Worm (Caenorhabditis elegans) whole organism, L4 larva: ENCODE results near the gene lips-10.
"Not testable (repeated sequence)": the region's sequence is repeated elsewhere in the genome, so short reads cannot be mapped to it uniquely, and the experiment has no call there.

Experiments
- F10B5.3 ChIP-seq: sonication (generic microtip); optimal IDR thresholded peaks from 2 replicates; lab custom pipeline; 2016; ENCODE audit warnings: mild to moderate bottlenecking, missing genetic modification characterization, missing compliant biosample characterization
- F49E8.2 ChIP-seq: sonication (generic microtip); optimal IDR thresholded peaks from 2 replicates; lab custom pipeline; 2016; ENCODE audit warnings: missing compliant biosample characterization, mild to moderate bottlenecking, missing genetic modification characterization, borderline replicate concordance
- T20F7.1 ChIP-seq: fragments of 200-800 bp; sonication (Bioruptor generic); optimal IDR thresholded peaks from 2 replicates; lab custom pipeline; 2018; ENCODE audit warnings: mild to moderate bottlenecking, missing genetic modification characterization, missing compliant biosample characterization
- Y75B8A.6 ChIP-seq: fragments of 200-800 bp; sonication (Bioruptor generic); IDR thresholded peaks from 2 replicates; pipeline ENCODE4 v1.3.6; 2022; ENCODE audit warnings: missing genetic modification reagents, missing genetic modification characterization, missing compliant biosample characterization
- aha-1 ChIP-seq: fragments of 150-350 bp; peaks from one replicate; lab custom pipeline; 2014; ENCODE audit warnings: missing biosample characterization, missing genetic modification characterization
- daf-16 ChIP-seq, 3 experiments: sonication (generic microtip); optimal IDR thresholded peaks; 2 replicates each; lab custom pipeline; 2016 to 2017; ENCODE audit warnings: missing genetic modification characterization in 3 of 3, missing genetic modification reagents in 3 of 3, mild to moderate bottlenecking in 2 of 3, missing compliant biosample characterization in 2 of 3, missing biosample characterization in 1 of 3, moderate library complexity in 1 of 3
- daf-19 ChIP-seq: fragments of 200-800 bp; sonication (Bioruptor generic); conservative IDR thresholded peaks from 2 replicates; pipeline ENCODE4 v1.3.6; 2022; ENCODE audit warnings: missing genetic modification characterization, missing compliant biosample characterization
- daf-8 ChIP-seq: fragments of 200-800 bp; sonication (Bioruptor generic); IDR thresholded peaks from 2 replicates; pipeline ENCODE4 v1.3.6; 2022; ENCODE audit warnings: missing genetic modification characterization, missing compliant biosample characterization
- dmd-6 ChIP-seq: fragments of 200-800 bp; sonication (Bioruptor generic); IDR thresholded peaks from 2 replicates; pipeline ENCODE4 v1.3.6; 2022; ENCODE audit warnings: missing genetic modification reagents, missing genetic modification characterization, missing compliant biosample characterization
- duxl-1 ChIP-seq: sonication (generic microtip); optimal IDR thresholded peaks from 2 replicates; lab custom pipeline; 2016; ENCODE audit warnings: mild to moderate bottlenecking, missing genetic modification characterization, moderate library complexity, missing compliant biosample characterization; ENCODE audit not compliant: poor library complexity
- dve-1 ChIP-seq: sonication (generic microtip); optimal IDR thresholded peaks from 2 replicates; lab custom pipeline; 2017; ENCODE audit warnings: antibody characterized with exemption, mild to moderate bottlenecking, missing genetic modification characterization, missing compliant biosample characterization; ENCODE audit not compliant: insufficient read depth
- egl-27 ChIP-seq: sonication (generic microtip); optimal IDR thresholded peaks from 3 replicates; lab custom pipeline; 2017; ENCODE audit warnings: missing biosample characterization, missing genetic modification reagents, missing genetic modification characterization
- fkh-10 ChIP-seq: fragments of 150-350 bp; optimal IDR thresholded peaks from 2 replicates; lab custom pipeline; 2014; ENCODE audit warnings: missing biosample characterization, missing genetic modification reagents, missing genetic modification characterization
- gei-8 ChIP-seq: fragments of 200-800 bp; sonication (Bioruptor generic); optimal IDR thresholded peaks from 2 replicates; lab custom pipeline; 2018; ENCODE audit warnings: mild to moderate bottlenecking, missing genetic modification characterization, missing compliant biosample characterization
- hlh-11 ChIP-seq: fragments of 200-800 bp; sonication (Bioruptor generic); optimal IDR thresholded peaks from 2 replicates; lab custom pipeline; 2018; ENCODE audit warnings: mild to moderate bottlenecking, missing genetic modification characterization, missing compliant biosample characterization
- hlh-30 ChIP-seq: sonication (generic microtip); optimal IDR thresholded peaks from 2 replicates; lab custom pipeline; 2017; ENCODE audit warnings: antibody characterized with exemption, mild to moderate bottlenecking, missing genetic modification characterization, missing compliant biosample characterization; ENCODE audit not compliant: insufficient read depth
- hmg-1.1 ChIP-seq: fragments of 200-800 bp; sonication (Bioruptor generic); IDR thresholded peaks from 2 replicates; pipeline ENCODE4 v1.3.6; 2022; ENCODE audit warnings: missing genetic modification reagents, missing genetic modification characterization, missing compliant biosample characterization
- jun-1 ChIP-seq: fragments of 150-350 bp; optimal IDR thresholded peaks from 2 replicates; lab custom pipeline; 2014; ENCODE audit warnings: missing biosample characterization, missing genetic modification reagents, missing genetic modification characterization
- lin-15B ChIP-seq: fragments of 150-350 bp; sonication (generic microtip); optimal IDR thresholded peaks from 3 replicates; lab custom pipeline; 2014; ENCODE audit warnings: missing biosample characterization, missing genetic modification characterization
- lsy-2 ChIP-seq, 2 experiments: fragments of 150-350 bp in 1 of 2; sonication (generic microtip) in 1 of 2; optimal IDR thresholded peaks; 2 replicates each; lab custom pipeline; 2014 to 2017; ENCODE audit warnings: missing biosample characterization in 2 of 2, missing genetic modification characterization in 2 of 2
- madf-5 ChIP-seq, 2 experiments: fragments of 200-800 bp; sonication (Bioruptor generic); IDR thresholded peaks; 2 replicates each; pipeline ENCODE4 v1.3.6; 2022; ENCODE audit warnings: missing compliant biosample characterization in 2 of 2, missing genetic modification characterization in 2 of 2
- madf-9 ChIP-seq: fragments of 200-800 bp; sonication (Bioruptor generic); conservative IDR thresholded peaks from 2 replicates; pipeline ENCODE4 v1.3.6; 2022; ENCODE audit warnings: missing genetic modification reagents, missing genetic modification characterization, missing compliant biosample characterization
- mdt-29 ChIP-seq: fragments of 200-800 bp; sonication (Bioruptor generic); IDR thresholded peaks from 2 replicates; pipeline ENCODE4 v1.3.6; 2022; ENCODE audit warnings: missing genetic modification reagents, missing genetic modification characterization, missing compliant biosample characterization
- mep-1 ChIP-seq: fragments of 150-350 bp; sonication (generic microtip); optimal IDR thresholded peaks from 3 replicates; lab custom pipeline; 2014; ENCODE audit warnings: missing biosample characterization, missing genetic modification characterization
- mxl-2 ChIP-seq: fragments of 200-800 bp; sonication (Bioruptor generic); conservative IDR thresholded peaks from 2 replicates; pipeline ENCODE4 v1.3.6; 2022; ENCODE audit warnings: missing genetic modification reagents, missing genetic modification characterization, missing compliant biosample characterization
- nhr-102 ChIP-seq: sonication (generic microtip); optimal IDR thresholded peaks from 2 replicates; lab custom pipeline; 2016; ENCODE audit warnings: mild to moderate bottlenecking, missing genetic modification characterization, moderate library complexity, missing compliant biosample characterization
- nhr-111 ChIP-seq: fragments of 200-800 bp; sonication (Bioruptor generic); optimal IDR thresholded peaks from 2 replicates; lab custom pipeline; 2018; ENCODE audit warnings: mild to moderate bottlenecking, missing genetic modification characterization, missing compliant biosample characterization
- nhr-28 ChIP-seq: fragments of 150-350 bp; optimal IDR thresholded peaks from 2 replicates; lab custom pipeline; 2014; ENCODE audit warnings: missing biosample characterization, missing genetic modification characterization
- nhr-41 ChIP-seq: fragments of 200-800 bp; sonication (Bioruptor generic); IDR thresholded peaks from 2 replicates; pipeline ENCODE4 v1.3.6; 2022; ENCODE audit warnings: missing genetic modification reagents, missing genetic modification characterization, missing compliant biosample characterization
- nhr-42 ChIP-seq: fragments of 200-800 bp; sonication (Bioruptor generic); IDR thresholded peaks from 2 replicates; pipeline ENCODE4 v1.3.6; 2022; ENCODE audit warnings: missing genetic modification characterization, missing compliant biosample characterization
- nhr-48 ChIP-seq: sonication (generic microtip); optimal IDR thresholded peaks from 2 replicates; lab custom pipeline; 2016; ENCODE audit warnings: mild to moderate bottlenecking, missing genetic modification characterization, missing compliant biosample characterization
- nhr-77 ChIP-seq: fragments of 150-350 bp; optimal IDR thresholded peaks from 2 replicates; lab custom pipeline; 2014; ENCODE audit warnings: missing biosample characterization, missing genetic modification characterization
- pha-4 ChIP-seq, 2 experiments: fragments of 150-350 bp in 1 of 2; fragments of 200-800 bp in 1 of 2; sonication (Bioruptor generic) in 1 of 2; IDR thresholded peaks in 1 of 2; optimal IDR thresholded peaks in 1 of 2; 2 replicates each; pipeline versions ENCODE4 v1.3.6 to Lab custom; 2014 to 2022; ENCODE audit warnings: missing genetic modification characterization in 2 of 2, missing genetic modification reagents in 2 of 2, missing biosample characterization in 1 of 2, missing compliant biosample characterization in 1 of 2
- saeg-2 ChIP-seq: fragments of 200-800 bp; sonication (Bioruptor generic); IDR thresholded peaks from 2 replicates; pipeline ENCODE4 v1.3.6; 2022; ENCODE audit warnings: missing genetic modification reagents, missing genetic modification characterization, missing compliant biosample characterization
- skn-1 ChIP-seq: fragments of 150-350 bp; optimal IDR thresholded peaks from 2 replicates; lab custom pipeline; 2014; ENCODE audit warnings: missing biosample characterization, missing genetic modification characterization
- snpc-4 ChIP-seq: fragments of 150-350 bp; optimal IDR thresholded peaks from 2 replicates; lab custom pipeline; 2014; ENCODE audit warnings: missing biosample characterization, missing genetic modification characterization
- unc-62 ChIP-seq, 3 experiments: fragments of 150-350 bp in 1 of 3; sonication (generic microtip); optimal IDR thresholded peaks in 2 of 3; peaks in 1 of 3; 1 replicate in 1 of 3; 2 replicates in 2 of 3; lab custom pipeline; 2014 to 2017; ENCODE audit warnings: missing biosample characterization in 3 of 3, missing genetic modification characterization in 3 of 3, missing genetic modification reagents in 3 of 3, missing genotype in 1 of 3
- ztf-11 ChIP-seq: fragments of 150-350 bp; optimal IDR thresholded peaks from 2 replicates; lab custom pipeline; 2014; ENCODE audit warnings: missing biosample characterization, missing genetic modification characterization
- ztf-7 ChIP-seq: fragments of 150-350 bp; optimal IDR thresholded peaks from 2 replicates; lab custom pipeline; 2014; ENCODE audit warnings: missing biosample characterization, missing genetic modification characterization

The lips-10 gene

DNA sequence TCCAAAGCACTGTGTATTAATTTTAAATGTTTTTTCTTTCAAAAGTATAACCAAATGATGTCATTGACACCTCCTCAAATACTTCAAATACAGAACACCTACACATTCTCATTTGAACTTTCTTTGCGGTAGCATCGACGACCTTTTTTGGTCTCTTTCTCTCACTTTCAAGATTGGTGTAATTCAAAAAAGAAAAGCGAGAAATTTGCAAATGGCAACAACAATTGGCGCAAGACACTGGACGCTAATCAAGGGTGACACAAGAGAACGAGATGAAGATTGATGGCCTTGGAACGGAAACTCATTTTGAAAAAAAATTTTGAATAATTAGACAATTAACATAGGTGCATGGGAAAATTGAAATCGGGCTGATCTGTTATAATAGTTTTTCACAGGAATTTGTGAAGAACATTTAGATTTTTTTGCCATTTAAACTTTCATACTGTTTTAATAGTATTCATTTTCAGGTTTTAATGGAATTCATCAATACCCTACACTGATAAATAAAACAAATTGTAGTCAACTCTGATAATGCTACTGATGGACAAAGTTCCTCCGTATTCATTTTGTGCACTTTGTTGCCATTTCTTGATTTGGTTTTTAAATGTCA, 21.8 kb upstream of the lips-10 start, which contains the start of gene fdgt-2:
fdgt-2 (plus strand) TSS at position 560 of the 610 bp plus-strand sequence.
- TF ChIP-seq dmd-6 (GFP tag; lab: Robert Waterston, UW), result no peak
- TF ChIP-seq ztf-11 (tag; lab: Kevin White, UChicago), result no peak
- no peak for TF ChIP-seq nhr-41 (GFP tag; lab: Robert Waterston, UW)
- TF ChIP-seq saeg-2 (GFP tag; lab: Robert Waterston, UW), result no peak
- peak; percentile 42 for TF ChIP-seq aha-1 (tag; lab: Kevin White, UChicago)
- TF ChIP-seq egl-27 (tag; lab: Kevin White, UChicago), result no peak
- TF ChIP-seq daf-19, result no peak
- no peak for TF ChIP-seq hmg-1.1 (GFP tag; lab: Robert Waterston, UW)
- no peak for TF ChIP-seq mxl-2 (GFP tag; lab: Robert Waterston, UW)
- TF ChIP-seq daf-16 (GFP tag; optimal IDR thresholded peaks at IDR 0.05; lab: Kevin White, UChicago), result no peak
- peak; percentile 59 for TF ChIP-seq daf-16 (tag; optimal IDR thresholded peaks at IDR 0.05; lab: Kevin White, UChicago)
- TF ChIP-seq Y75B8A.6 (GFP tag; lab: Robert Waterston, UW), result no peak
- no peak for TF ChIP-seq hlh-11 (tag; lab: Kevin White, UChicago)
- TF ChIP-seq fkh-10, result no peak
- TF ChIP-seq gei-8 (GFP tag; lab: Kevin White, UChicago), result no peak
- TF ChIP-seq nhr-102 (tag; lab: Kevin White, UChicago), result no peak
- TF ChIP-seq daf-8 (GFP tag; lab: Robert Waterston, UW), result no peak
- peak in 1 of 2 experiments; percentile 95 for TF ChIP-seq unc-62 (GFP tag; optimal IDR thresholded peaks at IDR 0.05 in 1 of 2; lab: Kevin White, UChicago)
- TF ChIP-seq unc-62 (tag; optimal IDR thresholded peaks at IDR 0.05; lab: Kevin White, UChicago), result no peak
- no peak for TF ChIP-seq madf-9 (GFP tag; lab: Robert Waterston, UW)
- TF ChIP-seq lsy-2 (tag; optimal IDR thresholded peaks at IDR 0.05; lab: Kevin White, UChicago), result no peak
- peak; percentile 25 for TF ChIP-seq nhr-28 (tag; lab: Kevin White, UChicago)
- no peak for TF ChIP-seq nhr-77 (tag; lab: Kevin White, UChicago)

DNA sequence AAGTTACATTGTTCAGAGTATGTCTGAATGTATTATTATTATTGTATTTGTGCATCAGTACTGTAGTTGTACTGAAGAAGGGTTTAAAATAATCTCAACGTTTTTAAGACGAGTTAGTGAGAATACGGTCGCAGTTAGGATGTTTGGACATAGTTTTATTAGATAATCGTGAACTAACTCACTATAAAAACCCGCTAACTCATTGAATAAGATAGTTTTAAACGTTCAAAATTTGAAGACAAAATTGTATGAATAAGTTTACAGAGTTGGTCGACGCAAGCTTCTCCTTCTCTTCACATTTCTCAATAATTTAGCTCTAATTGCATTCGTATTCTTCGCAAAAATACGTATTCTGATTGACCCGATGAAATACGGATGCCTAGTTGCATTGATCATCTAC, 20.0 kb upstream of the lips-10 start:
- TF ChIP-seq nhr-77 (tag; lab: Kevin White, UChicago) (no peak), mep-1 (tag; lab: Kevin White, UChicago) (peak; percentile 19), nhr-42 (GFP tag; lab: Robert Waterston, UW) (no peak), Y75B8A.6 (GFP tag; lab: Robert Waterston, UW) (no peak), nhr-111 (no peak)

DNA sequence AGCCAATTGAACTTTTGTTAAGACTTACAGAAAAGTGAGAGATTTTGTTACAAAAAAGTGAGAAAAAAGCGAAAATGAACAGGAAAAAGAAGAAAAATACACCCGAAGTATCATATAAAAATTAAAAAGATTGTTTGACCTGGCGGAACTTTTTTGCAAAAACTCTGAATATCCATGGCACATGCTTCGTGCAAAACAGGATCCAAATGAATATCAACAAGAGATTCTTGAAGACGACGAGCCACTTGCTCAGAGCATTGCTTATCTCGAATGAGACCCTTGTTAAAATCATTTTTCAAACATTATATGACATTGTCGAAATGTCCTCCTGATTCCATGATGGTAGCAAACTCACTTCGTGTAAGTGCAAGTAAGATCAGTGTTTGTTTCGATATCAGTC, 19.2 kb upstream of the lips-10 start, which contains the start of gene F14E5.8:
F14E5.8 (plus strand) TSS at position 301 of the 400 bp plus-strand sequence.
- TF ChIP-seq nhr-48, duxl-1, F49E8.2 (tag; lab: Kevin White, UChicago): not testable (repeated sequence)

- TF ChIP-seq ztf-7 (tag; lab: Kevin White, UChicago), result peak; percentile 82
- TF ChIP-seq mep-1 (tag; lab: Kevin White, UChicago), result peak; percentile 39
- no peak for TF ChIP-seq dve-1 (tag; lab: Kevin White, UChicago)
- TF ChIP-seq fkh-10, result no peak
- TF ChIP-seq jun-1, result no peak
Observed at ce11 chrII:8420775-8421388, 18.1 kb upstream of the lips-10 start.

- TF ChIP-seq madf-5 (GFP tag; IDR thresholded peaks at IDR 0.05; lab: Robert Waterston, UW), result no peak
- no peak for TF ChIP-seq pha-4 (GFP tag; IDR thresholded peaks at IDR 0.05; lab: Robert Waterston, UW)
- TF ChIP-seq pha-4 (tag; optimal IDR thresholded peaks at IDR 0.05; lab: Kevin White, UChicago), result no peak
- no peak for TF ChIP-seq skn-1
- no peak for TF ChIP-seq hlh-30
- no peak for TF ChIP-seq mdt-29
- no peak for TF ChIP-seq T20F7.1 (GFP tag; lab: Kevin White, UChicago)
- no peak for TF ChIP-seq F10B5.3 (tag; lab: Kevin White, UChicago)
- no peak for TF ChIP-seq snpc-4 (tag; lab: Kevin White, UChicago)
- TF ChIP-seq lin-15B (tag; lab: Kevin White, UChicago), result no peak
Observed at ce11 chrII:8428758-8428946, 10.3 kb upstream of the lips-10 start, which contains the start of gene F14E5.2. F14E5.2 (minus strand) TSS chrII:8428858.
